Fruit fly (Drosophila melanogaster): ENCODE results near the gene CG6683.
A peak's percentile ranks its signal among the peaks of the same experiment; 100 is the strongest.

CG6683 gene

dm6 chr3L:8524816-8525625 is 10.3 kb upstream of the CG6683 start, which contains the start of the genes GstO1 and foi (continued):
- TF ChIP-seq vvl (GFP tag; IDR thresholded peaks at IDR 0.05) (peak; percentile 48), insv (GFP tag; optimal IDR thresholded peaks at IDR 0.05) (no peak), Sox100B (GFP tag; optimal IDR thresholded peaks at IDR 0.05) (no peak), ERR (GFP tag; optimal IDR thresholded peaks at IDR 0.05) (no peak), Dref (GFP tag; IDR thresholded peaks at IDR 0.05) (peak; percentile 99), CG32767 (GFP tag; IDR thresholded peaks at IDR 0.05) (no peak), tio (GFP tag; optimal IDR thresholded peaks at IDR 0.05) (no peak), dmrt99B (tag; optimal IDR thresholded peaks at IDR 0.05) (peak; percentile 28), bigmax (GFP tag; optimal IDR thresholded peaks at IDR 0.05) (peak; percentile 84), row (GFP tag; IDR thresholded peaks at IDR 0.05) (peak; percentile 76), Sin3A (optimal IDR thresholded peaks at IDR 0.05) (peak; percentile 20), CG15269 (tag; optimal IDR thresholded peaks at IDR 0.05) (peak; percentile 3), CG13296 (GFP tag; optimal IDR thresholded peaks at IDR 0.05) (no peak), ind (GFP tag; optimal IDR thresholded peaks at IDR 0.05) (peak; percentile 32), mirr (GFP tag; optimal IDR thresholded peaks at IDR 0.05) (peak; percentile 2), repo (GFP tag; optimal IDR thresholded peaks at IDR 0.05) (no peak), rib (GFP tag; IDR thresholded peaks at IDR 0.05) (peak; percentile 43; the same call in 1 of the 2 replicates), CG10431 (GFP tag; optimal IDR thresholded peaks at IDR 0.05) (peak; percentile 69), CG30020 (tag; optimal IDR thresholded peaks at IDR 0.05) (peak; percentile 46), CG4820 (GFP tag; optimal IDR thresholded peaks at IDR 0.05) (no peak), onecut (GFP tag; IDR thresholded peaks at IDR 0.05) (peak; percentile 54; the same call in 1 of the 2 replicates), CG3281 (GFP tag; optimal IDR thresholded peaks at IDR 0.05) (peak; percentile 19), CG4854 (GFP tag; optimal IDR thresholded peaks at IDR 0.05) (no peak), p53 (GFP tag; optimal IDR thresholded peaks at IDR 0.05) (no peak), CG7928 (GFP tag; optimal IDR thresholded peaks at IDR 0.05) (no peak), CG14965 (GFP tag; optimal IDR thresholded peaks at IDR 0.05; ENCODE audit: borderline replicate concordance) (no peak), CG12299 (tag; optimal IDR thresholded peaks at IDR 0.05) (no peak), Jarid2 (GFP tag; optimal IDR thresholded peaks at IDR 0.05) (peak; percentile 66), tin (GFP tag; optimal IDR thresholded peaks at IDR 0.05) (peak; percentile 35), CG8281 (tag; optimal IDR thresholded peaks at IDR 0.05) (no peak), B-H2 (GFP tag; optimal IDR thresholded peaks at IDR 0.05) (peak; percentile 74), CG1832 (GFP tag; optimal IDR thresholded peaks at IDR 0.05) (no peak), CG17385 (GFP tag; optimal IDR thresholded peaks at IDR 0.05) (peak; percentile 24), gsb (GFP tag; IDR thresholded peaks at IDR 0.05) (no peak), Myb (GFP tag; optimal IDR thresholded peaks at IDR 0.05) (peak; percentile 1), hb (GFP tag; IDR thresholded peaks at IDR 0.05; ENCODE audit: partially characterized antibody) (peak; percentile 98), Atf6 (GFP tag; IDR thresholded peaks at IDR 0.05) (peak; percentile 39; the same call in 1 of the 2 replicates), CG13287 (GFP tag; IDR thresholded peaks at IDR 0.05; ENCODE audit: partially characterized antibody) (peak; percentile 97), CG30431 (GFP tag; optimal IDR thresholded peaks at IDR 0.05) (no peak), gcm (GFP tag; optimal IDR thresholded peaks at IDR 0.05) (no peak), psq (GFP tag; optimal IDR thresholded peaks at IDR 0.05) (peak; percentile 12), CG3995 (GFP tag; optimal IDR thresholded peaks at IDR 0.05) (peak; percentile 52), CG13424 (tag; optimal IDR thresholded peaks at IDR 0.05) (peak; percentile 19), CG8924 (tag; optimal IDR thresholded peaks at IDR 0.05) (peak; percentile 90), CG6813 (GFP tag; optimal IDR thresholded peaks at IDR 0.05) (no peak), nerfin-1 (tag; optimal IDR thresholded peaks at IDR 0.05) (peak; percentile 22), CrebB (tag; optimal IDR thresholded peaks at IDR 0.05) (peak; percentile 9), trem (tag; optimal IDR thresholded peaks at IDR 0.05) (peak; percentile 66), Abd-B (GFP tag; optimal IDR thresholded peaks at IDR 0.05) (peak; percentile 31)
